Fruit fly (Drosophila melanogaster) whole organism, prepupa: ENCODE data around the gene CG6790.

Experiments
- Blimp-1 ChIP-seq: fragments of 200-800 bp; sonication (Bioruptor generic); optimal IDR thresholded peaks from 3 replicates; lab custom pipeline; 2017; ENCODE audit warnings: missing biosample characterization, missing genetic modification characterization, mild to moderate bottlenecking, moderate library complexity, missing genetic modification reagents
- CG10631 ChIP-seq: fragments of 200-800 bp; sonication (Bioruptor generic); optimal IDR thresholded peaks from 2 replicates; lab custom pipeline; 2016; ENCODE audit warnings: missing biosample characterization, missing genetic modification characterization
- CG11294 ChIP-seq: fragments of 200-800 bp; sonication (Bioruptor generic); IDR thresholded peaks from 2 replicates; pipeline ENCODE4 v1.3.6; 2022; ENCODE audit warnings: missing biosample characterization, missing genetic modification characterization
- CG11762 ChIP-seq: fragments of 200-800 bp; sonication (Bioruptor generic); optimal IDR thresholded peaks from 3 replicates; lab custom pipeline; 2016; ENCODE audit warnings: missing biosample characterization, missing genetic modification characterization; ENCODE audit not compliant: insufficient read depth
- CG11902 ChIP-seq: fragments of 200-800 bp; sonication (Bioruptor generic); optimal IDR thresholded peaks from 3 replicates; lab custom pipeline; 2016; ENCODE audit warnings: missing biosample characterization, missing genetic modification characterization
- CG15336 ChIP-seq: fragments of 200-800 bp; sonication (Bioruptor generic); IDR thresholded peaks from 2 replicates; pipeline ENCODE4 v1.3.6; 2022; ENCODE audit warnings: missing biosample characterization, missing genetic modification characterization
- CG1621 ChIP-seq: fragments of 200-800 bp; sonication (Bioruptor generic); optimal IDR thresholded peaks from 3 replicates; lab custom pipeline; 2018; ENCODE audit warnings: missing biosample characterization, mild to moderate bottlenecking, missing genetic modification characterization
- CG16779 ChIP-seq: fragments of 200-800 bp; sonication (Bioruptor generic); optimal IDR thresholded peaks from 3 replicates; lab custom pipeline; 2017; ENCODE audit warnings: missing biosample characterization, mild to moderate bottlenecking, missing genetic modification characterization
- CG3032 ChIP-seq: fragments of 200-800 bp; optimal IDR thresholded peaks from 2 replicates; lab custom pipeline; 2019; ENCODE audit warnings: missing biosample characterization, mild to moderate bottlenecking, missing genetic modification characterization, moderate library complexity
- CG31627 ChIP-seq: fragments of 200-800 bp; sonication (Bioruptor generic); optimal IDR thresholded peaks from 3 replicates; lab custom pipeline; 2016; ENCODE audit warnings: missing biosample characterization, missing genetic modification characterization
- CG32006 ChIP-seq: fragments of 200-800 bp; sonication (Bioruptor generic); optimal IDR thresholded peaks from 3 replicates; lab custom pipeline; 2017; ENCODE audit warnings: missing biosample characterization, mild to moderate bottlenecking, missing genetic modification characterization
- CG34406 ChIP-seq: fragments of 200-800 bp; sonication (Bioruptor generic); optimal IDR thresholded peaks from 3 replicates; lab custom pipeline; 2016; ENCODE audit warnings: missing biosample characterization, missing genetic modification characterization
- CG3919 ChIP-seq: fragments of 200-800 bp; sonication (Bioruptor generic); optimal IDR thresholded peaks from 3 replicates; lab custom pipeline; 2016; ENCODE audit warnings: missing biosample characterization, missing genetic modification characterization
- CG6163 ChIP-seq: fragments of 200-800 bp; sonication (Bioruptor generic); IDR thresholded peaks from 3 replicates; pipeline ENCODE4 v1.3.6; 2022; ENCODE audit warnings: missing biosample characterization, missing genetic modification characterization
- CG6276 ChIP-seq: fragments of 200-800 bp; sonication (Bioruptor generic); optimal IDR thresholded peaks from 2 replicates; lab custom pipeline; 2017; ENCODE audit warnings: missing biosample characterization, mild to moderate bottlenecking, missing genetic modification characterization
- CG6792 ChIP-seq: fragments of 200-800 bp; sonication (Bioruptor generic); optimal IDR thresholded peaks from 3 replicates; lab custom pipeline; 2016; ENCODE audit warnings: missing biosample characterization, missing genetic modification characterization
- CG6808 ChIP-seq: fragments of 200-800 bp; sonication (Bioruptor generic); optimal IDR thresholded peaks from 3 replicates; lab custom pipeline; 2017; ENCODE audit warnings: missing biosample characterization, missing genetic modification characterization, mild to moderate bottlenecking, moderate library complexity, missing genetic modification reagents
- CG6854 ChIP-seq: fragments of 200-800 bp; sonication (Bioruptor generic); optimal IDR thresholded peaks from 2 replicates; lab custom pipeline; 2017; ENCODE audit warnings: missing biosample characterization, mild to moderate bottlenecking, missing genetic modification characterization
- CG7368 ChIP-seq: fragments of 200-800 bp; sonication (Bioruptor generic); optimal IDR thresholded peaks from 3 replicates; lab custom pipeline; 2016; ENCODE audit warnings: missing biosample characterization, missing genetic modification characterization
- CG8119 ChIP-seq: fragments of 200-800 bp; sonication (Bioruptor generic); IDR thresholded peaks from 3 replicates; pipeline ENCODE4 v1.3.6; 2022; ENCODE audit warnings: missing biosample characterization, missing genetic modification characterization
- CG8319 ChIP-seq: fragments of 200-800 bp; sonication (Bioruptor generic); optimal IDR thresholded peaks from 3 replicates; lab custom pipeline; 2016; ENCODE audit warnings: missing biosample characterization, missing genetic modification characterization
- CG8632 ChIP-seq: fragments of 200-800 bp; sonication (Bioruptor generic); optimal IDR thresholded peaks from 3 replicates; lab custom pipeline; 2016; ENCODE audit warnings: missing biosample characterization, missing genetic modification characterization
- CG9139 ChIP-seq: fragments of 200-800 bp; sonication (Bioruptor generic); optimal IDR thresholded peaks from 3 replicates; lab custom pipeline; 2017; ENCODE audit warnings: missing biosample characterization, mild to moderate bottlenecking, missing genetic modification characterization
- Eip75B ChIP-seq: fragments of 200-800 bp; sonication (Bioruptor generic); optimal IDR thresholded peaks from 3 replicates; lab custom pipeline; 2016; ENCODE audit warnings: missing biosample characterization, missing genetic modification characterization
- Eip93F ChIP-seq: fragments of 200-800 bp; sonication (Bioruptor generic); optimal IDR thresholded peaks from 2 replicates; lab custom pipeline; 2016; ENCODE audit warnings: missing biosample characterization, mild to moderate bottlenecking, missing genetic modification characterization
- Ets96B ChIP-seq: fragments of 200-800 bp; optimal IDR thresholded peaks from 2 replicates; lab custom pipeline; 2019; ENCODE audit warnings: missing biosample characterization, mild to moderate bottlenecking, missing genetic modification characterization, moderate library complexity
- Gug ChIP-seq: fragments of 200-800 bp; sonication (Bioruptor generic); IDR thresholded peaks from 2 replicates; pipeline ENCODE4 v1.3.6; 2022; ENCODE audit warnings: missing biosample characterization, missing genetic modification characterization
- Hr38 ChIP-seq: sonication (Bioruptor generic); optimal IDR thresholded peaks from 2 replicates; lab custom pipeline; 2016; ENCODE audit warnings: missing biosample characterization, missing genetic modification characterization
- Hr39 ChIP-seq: fragments of 200-800 bp; sonication (Bioruptor generic); optimal IDR thresholded peaks from 2 replicates; lab custom pipeline; 2016; ENCODE audit warnings: missing biosample characterization, missing genetic modification characterization
- Hr4 ChIP-seq: fragments of 200-800 bp; sonication (Bioruptor generic); optimal IDR thresholded peaks from 3 replicates; lab custom pipeline; 2016; ENCODE audit warnings: missing biosample characterization, missing genetic modification characterization
- Lpt ChIP-seq: fragments of 200-800 bp; sonication (Bioruptor generic); optimal IDR thresholded peaks from 3 replicates; lab custom pipeline; 2016; ENCODE audit warnings: missing biosample characterization, missing genetic modification characterization
- OdsH ChIP-seq: fragments of 200-800 bp; sonication (Bioruptor generic); optimal IDR thresholded peaks from 3 replicates; lab custom pipeline; 2016; ENCODE audit warnings: missing biosample characterization, missing genetic modification characterization
- Sox102F ChIP-seq: fragments of 200-800 bp; sonication (Bioruptor generic); optimal IDR thresholded peaks from 2 replicates; lab custom pipeline; 2016; ENCODE audit warnings: missing biosample characterization, mild to moderate bottlenecking, missing genetic modification characterization
- Sox14 ChIP-seq: fragments of 200-800 bp; sonication (Bioruptor generic); optimal IDR thresholded peaks from 3 replicates; lab custom pipeline; 2016; ENCODE audit warnings: missing biosample characterization, missing genetic modification characterization
- Sox15 ChIP-seq: fragments of 200-800 bp; sonication (Bioruptor generic); optimal IDR thresholded peaks from 3 replicates; lab custom pipeline; 2016; ENCODE audit warnings: missing biosample characterization, missing genetic modification characterization
- achi ChIP-seq: fragments of 200-800 bp; sonication (Bioruptor generic); optimal IDR thresholded peaks from 3 replicates; lab custom pipeline; 2016; ENCODE audit warnings: missing biosample characterization, missing genetic modification characterization
- acj6 ChIP-seq: fragments of 200-800 bp; sonication (Bioruptor generic); optimal IDR thresholded peaks from 3 replicates; lab custom pipeline; 2016; ENCODE audit warnings: missing biosample characterization, missing genetic modification characterization
- cyc ChIP-seq: fragments of 200-800 bp; sonication (Bioruptor generic); optimal IDR thresholded peaks from 3 replicates; lab custom pipeline; 2016; ENCODE audit warnings: missing biosample characterization, missing genetic modification characterization
- dac ChIP-seq: fragments of 200-800 bp; sonication (Bioruptor generic); optimal IDR thresholded peaks from 2 replicates; lab custom pipeline; 2017; ENCODE audit warnings: missing biosample characterization, mild to moderate bottlenecking, missing genetic modification characterization
- eg ChIP-seq: fragments of 200-800 bp; sonication (Bioruptor generic); IDR thresholded peaks from 3 replicates; pipeline ENCODE4 v1.3.6; 2022; ENCODE audit warnings: missing biosample characterization, missing genetic modification characterization
- esn ChIP-seq: fragments of 200-800 bp; sonication (Bioruptor generic); optimal IDR thresholded peaks from 2 replicates; lab custom pipeline; 2016; ENCODE audit warnings: missing biosample characterization, mild to moderate bottlenecking, missing genetic modification characterization, moderate library complexity
- fd59A ChIP-seq: fragments of 200-800 bp; sonication (Bioruptor generic); optimal IDR thresholded peaks from 2 replicates; lab custom pipeline; 2017; ENCODE audit warnings: missing biosample characterization, mild to moderate bottlenecking, missing genetic modification characterization, missing genetic modification reagents
- fd85E ChIP-seq: fragments of 200-800 bp; sonication (Bioruptor generic); optimal IDR thresholded peaks from 3 replicates; lab custom pipeline; 2016; ENCODE audit warnings: missing biosample characterization, missing genetic modification characterization
- fkh ChIP-seq: fragments of 200-800 bp; sonication (Bioruptor generic); optimal IDR thresholded peaks from 3 replicates; lab custom pipeline; 2017; ENCODE audit warnings: missing biosample characterization, mild to moderate bottlenecking, missing genetic modification characterization, moderate library complexity
- lz ChIP-seq: fragments of 200-800 bp; sonication (Bioruptor generic); optimal IDR thresholded peaks from 3 replicates; lab custom pipeline; 2016; ENCODE audit warnings: missing biosample characterization, missing genetic modification characterization
- net ChIP-seq: fragments of 200-800 bp; sonication (Bioruptor generic); optimal IDR thresholded peaks from 3 replicates; lab custom pipeline; 2016; ENCODE audit warnings: missing biosample characterization, missing genetic modification characterization
- pdm3 ChIP-seq: fragments of 200-800 bp; sonication (Bioruptor generic); optimal IDR thresholded peaks from 3 replicates; lab custom pipeline; 2016; ENCODE audit warnings: missing biosample characterization, missing genetic modification characterization
- salr ChIP-seq, 2 experiments: fragments of 200-800 bp; sonication (Bioruptor generic); optimal IDR thresholded peaks; 3 replicates each; lab custom pipeline; 2016 to 2018; ENCODE audit warnings: missing biosample characterization in 2 of 2, missing genetic modification characterization in 2 of 2, mild to moderate bottlenecking in 1 of 2
- spab ChIP-seq: fragments of 200-800 bp; sonication (Bioruptor generic); optimal IDR thresholded peaks from 2 replicates; lab custom pipeline; 2017; ENCODE audit warnings: missing biosample characterization, mild to moderate bottlenecking, missing genetic modification characterization, missing genetic modification reagents
- ss ChIP-seq, 2 experiments: fragments of 200-800 bp; sonication (Bioruptor generic); optimal IDR thresholded peaks; 2 replicates in 1 of 2; 3 replicates in 1 of 2; lab custom pipeline; 2017 to 2018; ENCODE audit warnings: mild to moderate bottlenecking in 2 of 2, missing biosample characterization in 2 of 2, missing genetic modification characterization in 2 of 2, moderate library complexity in 1 of 2
- svp ChIP-seq: fragments of 200-800 bp; sonication (Bioruptor generic); peaks from one replicate; lab custom pipeline; 2016; ENCODE audit warnings: missing biosample characterization, missing genetic modification characterization
- topi ChIP-seq: fragments of 200-800 bp; sonication (Bioruptor generic); optimal IDR thresholded peaks from 3 replicates; lab custom pipeline; 2016; ENCODE audit warnings: missing biosample characterization, missing genetic modification characterization
- vri ChIP-seq: fragments of 200-800 bp; sonication (Bioruptor generic); optimal IDR thresholded peaks from 3 replicates; lab custom pipeline; 2016; ENCODE audit warnings: missing biosample characterization, mild to moderate bottlenecking, missing genetic modification characterization

Gene CG6790

dm6 chr3R:11595523-11595922 is 17.0 kb upstream of the CG6790 start:
- TF ChIP-seq fd85E (no peak), pdm3 (GFP tag; lab: Kevin White, UChicago) (no peak), Blimp-1 (GFP tag; lab: Kevin White, UChicago) (no peak), CG6276 (GFP tag; lab: Kevin White, UChicago) (peak; percentile 42), Sox14 (peak; percentile 26), CG8319 (no peak), fkh (GFP tag; lab: Kevin White, UChicago) (no peak), Ets96B (tag; lab: Kevin White, UChicago) (peak; percentile 5), Sox102F (GFP tag; lab: Kevin White, UChicago) (no peak), CG6163 (GFP tag; lab: Robert Waterston, UW) (peak; percentile 51; the same call in 1 of the 3 replicates), esn (peak; percentile 10), CG1621 (no peak), dac (GFP tag; lab: Kevin White, UChicago) (peak; percentile 6), cyc (GFP tag; lab: Kevin White, UChicago) (no peak), Eip75B (no peak), CG32006 (peak; percentile 79), fd59A (GFP tag; lab: Kevin White, UChicago) (peak; percentile 5), Eip93F (no peak), CG10631 (no peak), CG6854 (GFP tag; lab: Kevin White, UChicago) (no peak), CG16779 (tag; lab: Kevin White, UChicago) (no peak), spab (no peak), topi (GFP tag; lab: Kevin White, UChicago) (no peak), achi (GFP tag; lab: Kevin White, UChicago) (peak; percentile 22), ss (GFP tag; optimal IDR thresholded peaks at IDR 0.05; lab: Kevin White, UChicago) (peak in 1 of 2 experiments; percentile 19), CG11902 (GFP tag; lab: Kevin White, UChicago) (no peak), CG7368 (GFP tag; lab: Kevin White, UChicago) (no peak), eg (peak; percentile 74), CG11294 (GFP tag; lab: Robert Waterston, UW) (peak; percentile 44), OdsH (GFP tag; lab: Kevin White, UChicago) (no peak), Hr39 (GFP tag; lab: Kevin White, UChicago) (peak; percentile 21), CG31627 (no peak), Lpt (GFP tag; lab: Kevin White, UChicago) (peak; percentile 51), CG6808 (GFP tag; lab: Kevin White, UChicago) (no peak), Gug (GFP tag; lab: Robert Waterston, UW) (no peak; the same call in 1 of the 2 replicates), net (GFP tag; lab: Kevin White, UChicago) (peak; percentile 41), vri (GFP tag; lab: Kevin White, UChicago) (no peak), CG3919 (GFP tag; lab: Kevin White, UChicago) (peak; percentile 32), CG8119 (GFP tag; lab: Robert Waterston, UW) (peak; percentile 75), svp (GFP tag; lab: Kevin White, UChicago) (no peak), CG15336 (peak; percentile 73), CG34406 (GFP tag; lab: Kevin White, UChicago) (peak; percentile 8), CG3032 (tag; lab: Kevin White, UChicago) (peak; percentile 28), Hr4 (GFP tag; lab: Kevin White, UChicago) (no peak), CG9139 (no peak), CG11762 (GFP tag; lab: Kevin White, UChicago) (peak; percentile 22), salr (GFP tag; optimal IDR thresholded peaks at IDR 0.05; lab: Kevin White, UChicago) (peak in 1 of 2 experiments; percentile 28), CG8632 (GFP tag; lab: Kevin White, UChicago) (no peak), acj6 (GFP tag; lab: Kevin White, UChicago) (peak; percentile 34), CG6792 (GFP tag; lab: Kevin White, UChicago) (peak; percentile 2), Sox15 (no peak), lz (GFP tag; lab: Kevin White, UChicago) (peak; percentile 6), Hr38 (GFP tag; lab: Kevin White, UChicago) (no peak)
